Worm (Caenorhabditis elegans) whole organism, midembryonic: Measurements from ENCODE around the gene R03D7.15.

ENCODE experiments used
- T22C8.4 ChIP-seq: fragments of 200-800 bp; sonication (Bioruptor generic); IDR thresholded peaks from 2 replicates; pipeline ENCODE4 v1.3.6; 2022; ENCODE audit warnings: missing genetic modification characterization, missing compliant biosample characterization
- cog-1 ChIP-seq: sonication (generic microtip); optimal IDR thresholded peaks from 2 replicates; lab custom pipeline; 2016; ENCODE audit warnings: missing genetic modification characterization, missing compliant biosample characterization
- flt-1 ChIP-seq: fragments of 200-800 bp; sonication (Bioruptor generic); IDR thresholded peaks from 2 replicates; pipeline ENCODE4 v1.3.6; 2022; ENCODE audit warnings: missing genetic modification characterization, missing compliant biosample characterization
- klf-2 ChIP-seq: fragments of 200-800 bp; sonication (Bioruptor generic); conservative IDR thresholded peaks from 2 replicates; pipeline ENCODE4 v1.3.6; 2022; ENCODE audit warnings: missing genetic modification reagents, missing genetic modification characterization, missing compliant biosample characterization
- med-1 ChIP-seq: sonication (generic microtip); optimal IDR thresholded peaks from 2 replicates; lab custom pipeline; 2017; ENCODE audit warnings: missing genetic modification characterization, mild to moderate bottlenecking, missing compliant biosample characterization, antibody characterized with exemption, missing genetic modification reagents; ENCODE audit not compliant: insufficient read depth
- ref-1 ChIP-seq: fragments of 200-800 bp; sonication (Bioruptor generic); conservative IDR thresholded peaks from 2 replicates; pipeline ENCODE4 v1.3.6; 2022; ENCODE audit warnings: missing genetic modification reagents, missing genetic modification characterization, missing compliant biosample characterization
- tab-1 ChIP-seq: fragments of 200-800 bp; sonication (Bioruptor generic); IDR thresholded peaks from 2 replicates; pipeline ENCODE4 v1.3.6; 2022; ENCODE audit warnings: missing genetic modification characterization, missing compliant biosample characterization
- ztf-23 ChIP-seq: fragments of 200-800 bp; sonication (Bioruptor generic); IDR thresholded peaks from 2 replicates; pipeline ENCODE4 v1.3.6; 2022; ENCODE audit warnings: missing genetic modification reagents, missing genetic modification characterization, missing compliant biosample characterization
- ztf-29 ChIP-seq: fragments of 200-800 bp; sonication (Bioruptor generic); IDR thresholded peaks from 2 replicates; pipeline ENCODE4 v1.3.6; 2022; ENCODE audit warnings: missing genetic modification reagents, missing genetic modification characterization, missing compliant biosample characterization

The R03D7.15 gene

ce11 chrII:10934786-10935185, 7.2 kb upstream of the R03D7.15 start, which contains the start of gene R03D7.2:
Gene R03D7.2, minus strand, starts transcription at chrII:10935184.
- no peak for TF ChIP-seq cog-1 (tag; lab: Kevin White, UChicago)
- no peak for TF ChIP-seq ztf-23
- TF ChIP-seq ref-1 = no peak
- no peak for TF ChIP-seq med-1 (GFP tag; lab: Kevin White, UChicago)
- TF ChIP-seq tab-1 = no peak
- no peak for TF ChIP-seq ztf-29 (GFP tag; lab: Robert Waterston, UW)
- no peak for TF ChIP-seq klf-2
- no peak for TF ChIP-seq flt-1
- TF ChIP-seq T22C8.4 (GFP tag; lab: Robert Waterston, UW) = no peak

ce11 chrII:10935336-10935735, 6.7 kb upstream of the R03D7.15 start:
- no peak for TF ChIP-seq ztf-23
- no peak for TF ChIP-seq med-1 (GFP tag; lab: Kevin White, UChicago)
- TF ChIP-seq ref-1 = no peak
- no peak for TF ChIP-seq cog-1 (tag; lab: Kevin White, UChicago)
- TF ChIP-seq flt-1 = no peak
- no peak for TF ChIP-seq tab-1
- TF ChIP-seq ztf-29 (GFP tag; lab: Robert Waterston, UW) = no peak
- no peak for TF ChIP-seq klf-2
- no peak for TF ChIP-seq T22C8.4 (GFP tag; lab: Robert Waterston, UW)

ce11 chrII:10945446-10945845, 3.4 kb downstream of the R03D7.15 start:
- TF ChIP-seq ztf-29 (GFP tag; lab: Robert Waterston, UW) (no peak), cog-1 (tag; lab: Kevin White, UChicago) (no peak), ref-1 (no peak), flt-1 (no peak), med-1 (GFP tag; lab: Kevin White, UChicago) (no peak), T22C8.4 (GFP tag; lab: Robert Waterston, UW) (no peak), ztf-23 (no peak), tab-1 (no peak), klf-2 (no peak)

ce11 chrII:10946848-10947247, 4.8 kb downstream of the R03D7.15 start:
- TF ChIP-seq ztf-29 (GFP tag; lab: Robert Waterston, UW) = no peak
- TF ChIP-seq klf-2 = no peak
- TF ChIP-seq cog-1 (tag; lab: Kevin White, UChicago) = no peak
- no peak for TF ChIP-seq ztf-23
- no peak for TF ChIP-seq ref-1
- no peak for TF ChIP-seq tab-1
- no peak for TF ChIP-seq flt-1
- no peak for TF ChIP-seq T22C8.4 (GFP tag; lab: Robert Waterston, UW)
- no peak for TF ChIP-seq med-1 (GFP tag; lab: Kevin White, UChicago)

ce11 chrII:10947317-10947716, 5.3 kb downstream of the R03D7.15 start, which contains the start of the genes tceb-3 and gskl-1:
Gene tceb-3, minus strand, starts transcription at chrII:10947417.
Gene gskl-1, plus strand, starts transcription at chrII:10947559.
- no peak for TF ChIP-seq ref-1

- TF ChIP-seq med-1 (GFP tag; lab: Kevin White, UChicago) (no peak), flt-1 (no peak), klf-2 (no peak), ref-1 (no peak), cog-1 (tag; lab: Kevin White, UChicago) (no peak), ztf-23 (no peak), T22C8.4 (GFP tag; lab: Robert Waterston, UW) (no peak), ztf-29 (GFP tag; lab: Robert Waterston, UW) (no peak), tab-1 (no peak)
Observed at ce11 chrII:10948236-10949025, 6.4 kb downstream of the R03D7.15 start.

ce11 chrII:10949383-10949782, 7.4 kb downstream of the R03D7.15 start:
- TF ChIP-seq med-1 (GFP tag; lab: Kevin White, UChicago) (no peak), ztf-29 (GFP tag; lab: Robert Waterston, UW) (no peak), flt-1 (no peak), T22C8.4 (GFP tag; lab: Robert Waterston, UW) (no peak), tab-1 (no peak), klf-2 (no peak), ref-1 (no peak), cog-1 (tag; lab: Kevin White, UChicago) (no peak), ztf-23 (no peak)

- TF ChIP-seq T22C8.4 (GFP tag; lab: Robert Waterston, UW) (no peak), med-1 (GFP tag; lab: Kevin White, UChicago) (no peak), klf-2 (no peak), tab-1 (no peak), ztf-23 (no peak), ztf-29 (GFP tag; lab: Robert Waterston, UW) (no peak), cog-1 (tag; lab: Kevin White, UChicago) (no peak), ref-1 (no peak), flt-1 (no peak)
Observed at ce11 chrII:10950107-10950679, 8.2 kb downstream of the R03D7.15 start, which contains the start of gene gst-5. Gene gst-5, plus strand, starts transcription at chrII:10950352.

ce11 chrII:10953065-10953464, 11.0 kb downstream of the R03D7.15 start, which contains the start of gene nos-1:
Gene nos-1, minus strand, starts transcription at chrII:10953165.
- no peak for TF ChIP-seq tab-1
- TF ChIP-seq ref-1 = no peak
- TF ChIP-seq ztf-29 (GFP tag; lab: Robert Waterston, UW) = no peak
- no peak for TF ChIP-seq med-1 (GFP tag; lab: Kevin White, UChicago)
- no peak for TF ChIP-seq klf-2
- TF ChIP-seq cog-1 (tag; lab: Kevin White, UChicago) = no peak
- no peak for TF ChIP-seq T22C8.4 (GFP tag; lab: Robert Waterston, UW)
- no peak for TF ChIP-seq ztf-23
- no peak for TF ChIP-seq flt-1

ce11 chrII:10955114-10955513, 13.1 kb downstream of the R03D7.15 start:
- no peak for TF ChIP-seq flt-1
